Worm (Caenorhabditis elegans): Measurements from ENCODE around the gene F49C5.5.
"Not testable (repeated sequence)": the region's sequence is repeated elsewhere in the genome, so short reads cannot be mapped to it uniquely, and the experiment has no call there.

The F49C5.5 gene

ce11 chrII:12536203-12536602 is 10.1 kb downstream of the F49C5.5 start, which contains the start of gene F49C5.3:
Gene F49C5.3 (plus strand): TSS chrII:12536503.
- TF ChIP-seq hnd-1 (tag; optimal IDR thresholded peaks at IDR 0.05); scrt-1 (GFP tag; IDR thresholded peaks at IDR 0.05); hmg-4 (GFP tag; optimal IDR thresholded peaks at IDR 0.05): not testable (repeated sequence)

- TF ChIP-seq tbx-11 (GFP tag; IDR thresholded peaks at IDR 0.05): no peak
- TF ChIP-seq ceh-36 (tag; optimal IDR thresholded peaks at IDR 0.05): peak; percentile 59
Measured at ce11 chrII:12535297-12535803, 11.0 kb downstream of the F49C5.5 start, which contains the start of gene nimk-1. Gene nimk-1 (plus strand): TSS chrII:12535753.

ce11 chrII:12530958-12531357 is 15.4 kb downstream of the F49C5.5 start, which contains the start of gene srx-120:
Gene srx-120 (plus strand): TSS chrII:12531258.
- TF ChIP-seq ceh-36 (tag; optimal IDR thresholded peaks at IDR 0.05): no peak
- no peak for TF ChIP-seq hmg-4 (GFP tag; optimal IDR thresholded peaks at IDR 0.05)
- TF ChIP-seq ets-7 (tag; optimal IDR thresholded peaks at IDR 0.05): no peak
- TF ChIP-seq ceh-13 (GFP tag; optimal IDR thresholded peaks at IDR 0.05): no peak
- no peak for TF ChIP-seq sea-1 (GFP tag; conservative IDR thresholded peaks at IDR 0.05)

- TF ChIP-seq ets-7 (tag; optimal IDR thresholded peaks at IDR 0.05) (no peak), B0310.2 (tag; optimal IDR thresholded peaks at IDR 0.05) (no peak), tra-4 (tag; optimal IDR thresholded peaks at IDR 0.05) (no peak), tbx-11 (GFP tag; IDR thresholded peaks at IDR 0.05) (no peak)
Measured at ce11 chrII:12527947-12528346, 18.4 kb downstream of the F49C5.5 start, which contains the start of gene srx-119. Gene srx-119 (plus strand): TSS chrII:12528247.

- TF ChIP-seq hmbx-1 (tag; optimal IDR thresholded peaks at IDR 0.05) (no peak), tra-4 (tag; optimal IDR thresholded peaks at IDR 0.05) (no peak), hnd-1 (tag; optimal IDR thresholded peaks at IDR 0.05) (no peak), B0310.2 (tag; optimal IDR thresholded peaks at IDR 0.05) (no peak), F13C5.2 (tag; optimal IDR thresholded peaks at IDR 0.05) (no peak), flt-1 (GFP tag; IDR thresholded peaks at IDR 0.05) (no peak), pes-1 (GFP tag; IDR thresholded peaks at IDR 0.05) (no peak), ceh-13 (GFP tag; optimal IDR thresholded peaks at IDR 0.05) (no peak), ama-1 (optimal IDR thresholded peaks at IDR 0.05) (no peak), aly-1 (tag; optimal IDR thresholded peaks at IDR 0.05) (no peak), tbx-37 (GFP tag; conservative IDR thresholded peaks at IDR 0.05) (no peak), sea-1 (GFP tag; conservative IDR thresholded peaks at IDR 0.05) (no peak)
Measured at ce11 chrII:12525526-12525925, 20.8 kb downstream of the F49C5.5 start, which contains the start of gene srx-118. Gene srx-118 (plus strand): TSS chrII:12525826.

- TF ChIP-seq ceh-36 (tag; optimal IDR thresholded peaks at IDR 0.05): no peak
- no peak for TF ChIP-seq ama-1 (optimal IDR thresholded peaks at IDR 0.05)
- TF ChIP-seq flt-1 (GFP tag; IDR thresholded peaks at IDR 0.05): no peak
Measured at ce11 chrII:12519616-12520015, 26.7 kb downstream of the F49C5.5 start, which contains the start of gene ceh-99. Gene ceh-99 (plus strand): TSS chrII:12519981.

- TF ChIP-seq hnd-1 (tag; optimal IDR thresholded peaks at IDR 0.05): no peak
- TF ChIP-seq flt-1 (GFP tag; IDR thresholded peaks at IDR 0.05): no peak
- TF ChIP-seq ceh-36 (tag; optimal IDR thresholded peaks at IDR 0.05): no peak
- TF ChIP-seq ets-7 (tag; optimal IDR thresholded peaks at IDR 0.05): no peak
- TF ChIP-seq scrt-1 (GFP tag; IDR thresholded peaks at IDR 0.05): no peak
- TF ChIP-seq hmbx-1 (tag; optimal IDR thresholded peaks at IDR 0.05): no peak
- no peak for TF ChIP-seq ama-1 (optimal IDR thresholded peaks at IDR 0.05)
- TF ChIP-seq tbx-37 (GFP tag; conservative IDR thresholded peaks at IDR 0.05): no peak
- TF ChIP-seq ceh-13 (GFP tag; optimal IDR thresholded peaks at IDR 0.05): no peak
- TF ChIP-seq tbx-11 (GFP tag; IDR thresholded peaks at IDR 0.05): no peak
- no peak for TF ChIP-seq aly-1 (tag; optimal IDR thresholded peaks at IDR 0.05)
- TF ChIP-seq B0310.2 (tag; optimal IDR thresholded peaks at IDR 0.05): no peak
Measured at ce11 chrII:12518809-12519344, 27.4 kb downstream of the F49C5.5 start, which contains the start of gene srh-70. Gene srh-70 (minus strand): TSS chrII:12518859.

ce11 chrII:12518008-12518407 is 28.3 kb downstream of the F49C5.5 start:
- TF ChIP-seq hmg-4 (GFP tag; optimal IDR thresholded peaks at IDR 0.05): no peak
- TF ChIP-seq ceh-13 (GFP tag; optimal IDR thresholded peaks at IDR 0.05): no peak
- no peak for TF ChIP-seq hmbx-1 (tag; optimal IDR thresholded peaks at IDR 0.05)
- TF ChIP-seq tbx-37 (GFP tag; conservative IDR thresholded peaks at IDR 0.05): no peak
- no peak for TF ChIP-seq scrt-1 (GFP tag; IDR thresholded peaks at IDR 0.05)
- no peak for TF ChIP-seq hnd-1 (tag; optimal IDR thresholded peaks at IDR 0.05)
- TF ChIP-seq pes-1 (GFP tag; IDR thresholded peaks at IDR 0.05): no peak
- TF ChIP-seq flt-1 (GFP tag; IDR thresholded peaks at IDR 0.05): no peak
- no peak for TF ChIP-seq B0310.2 (tag; optimal IDR thresholded peaks at IDR 0.05)

- TF ChIP-seq ceh-13 (GFP tag; optimal IDR thresholded peaks at IDR 0.05) (no peak), B0310.2 (tag; optimal IDR thresholded peaks at IDR 0.05) (no peak), ets-7 (tag; optimal IDR thresholded peaks at IDR 0.05) (no peak), flt-1 (GFP tag; IDR thresholded peaks at IDR 0.05) (no peak), pes-1 (GFP tag; IDR thresholded peaks at IDR 0.05) (no peak), tbx-11 (GFP tag; IDR thresholded peaks at IDR 0.05) (no peak), scrt-1 (GFP tag; IDR thresholded peaks at IDR 0.05) (no peak)
Measured at ce11 chrII:12516313-12516712, 30.0 kb downstream of the F49C5.5 start, which contains the start of gene srh-61. Gene srh-61 (minus strand): TSS chrII:12516413.
